Fruit fly (Drosophila melanogaster) whole organism, embryonic: ENCODE measurements around the gene CG34049.

ENCODE experiments used
- BtbVII ChIP-seq: fragments of 200-800 bp; sonication (Bioruptor generic); optimal IDR thresholded peaks from 3 replicates; lab custom pipeline; 2017; ENCODE audit warnings: missing biosample characterization, mild to moderate bottlenecking, missing genetic modification characterization
- CG11456 ChIP-seq: fragments of 200-800 bp; sonication (Bioruptor generic); IDR thresholded peaks from 3 replicates; pipeline ENCODE4 v1.3.6; 2022; ENCODE audit warnings: missing biosample characterization, missing genetic modification characterization
- CG11560 ChIP-seq: fragments of 200-800 bp; sonication (Bioruptor generic); IDR thresholded peaks from 3 replicates; pipeline ENCODE4 v1.3.6; 2022; ENCODE audit warnings: missing biosample characterization, missing genetic modification characterization
- CG12155 ChIP-seq: fragments of 200-800 bp; sonication (Bioruptor generic); optimal IDR thresholded peaks from 3 replicates; lab custom pipeline; 2016; ENCODE audit warnings: missing biosample characterization, missing genetic modification characterization
- CG13296 ChIP-seq: fragments of 200-800 bp; sonication (Bioruptor generic); optimal IDR thresholded peaks from 3 replicates; lab custom pipeline; 2018; ENCODE audit warnings: missing biosample characterization, mild to moderate bottlenecking, missing genetic modification characterization
- CG14441 ChIP-seq: fragments of 200-800 bp; sonication (Bioruptor generic); IDR thresholded peaks from 2 replicates; pipeline ENCODE4 v1.3.6; 2022; ENCODE audit warnings: missing biosample characterization, missing genetic modification characterization
- CG1602 ChIP-seq: fragments of 200-800 bp; sonication (Bioruptor generic); optimal IDR thresholded peaks from 3 replicates; lab custom pipeline; 2016; ENCODE audit warnings: missing biosample characterization, missing genetic modification characterization
- CG17361 ChIP-seq: fragments of 200-800 bp; sonication (Bioruptor generic); IDR thresholded peaks from 3 replicates; pipeline ENCODE4 v1.3.6; 2022; ENCODE audit warnings: missing biosample characterization, missing genetic modification characterization
- CG32532 ChIP-seq: fragments of 200-800 bp; sonication (Bioruptor generic); IDR thresholded peaks from 2 replicates; pipeline ENCODE4 v1.3.6; 2022; ENCODE audit warnings: missing biosample characterization, missing genetic modification characterization
- CG3726 ChIP-seq: fragments of 200-800 bp; sonication (Bioruptor generic); IDR thresholded peaks from 3 replicates; pipeline ENCODE4, ENCODE4 v1.3.6; 2022; ENCODE audit warnings: missing biosample characterization, missing genetic modification characterization
- CG4617 ChIP-seq: fragments of 200-800 bp; sonication (Bioruptor generic); optimal IDR thresholded peaks from 3 replicates; lab custom pipeline; 2016; ENCODE audit warnings: missing biosample characterization, missing genetic modification characterization, borderline replicate concordance
- CG7372 ChIP-seq: fragments of 200-800 bp; sonication (Bioruptor generic); IDR thresholded peaks from 2 replicates; pipeline ENCODE4 v1.3.6; 2022; ENCODE audit warnings: missing biosample characterization, missing genetic modification characterization
- CG7556 ChIP-seq: fragments of 200-800 bp; sonication (Bioruptor generic); optimal IDR thresholded peaks from 2 replicates; lab custom pipeline; 2017; ENCODE audit warnings: missing biosample characterization, mild to moderate bottlenecking, missing genetic modification characterization
- CG8924 ChIP-seq: fragments of 200-800 bp; optimal IDR thresholded peaks from 3 replicates; lab custom pipeline; 2019; ENCODE audit warnings: missing biosample characterization, mild to moderate bottlenecking, missing genetic modification characterization, moderate library complexity
- CG8944 ChIP-seq: fragments of 200-800 bp; sonication (Bioruptor generic); optimal IDR thresholded peaks from 3 replicates; lab custom pipeline; 2016; ENCODE audit warnings: missing biosample characterization, missing genetic modification characterization
- CG9609 ChIP-seq: fragments of 200-800 bp; sonication (Bioruptor generic); optimal IDR thresholded peaks from 3 replicates; lab custom pipeline; 2016; ENCODE audit warnings: missing biosample characterization, missing genetic modification characterization
- Dek ChIP-seq: fragments of 200-800 bp; sonication (Bioruptor generic); optimal IDR thresholded peaks from 3 replicates; lab custom pipeline; 2019; ENCODE audit warnings: missing biosample characterization, mild to moderate bottlenecking, missing genetic modification characterization, moderate library complexity
- Doc2 ChIP-seq: fragments of 200-800 bp; sonication (Bioruptor generic); IDR thresholded peaks from 2 replicates; pipeline ENCODE4 v1.3.6; 2022; ENCODE audit warnings: missing biosample characterization, missing genetic modification characterization
- E2f2 ChIP-seq: fragments of 200-800 bp; sonication (Bioruptor generic); IDR thresholded peaks from 2 replicates; pipeline ENCODE4 v1.3.6; 2022; ENCODE audit warnings: missing biosample characterization, missing genetic modification characterization
- Gug ChIP-seq: fragments of 200-800 bp; sonication (Bioruptor generic); IDR thresholded peaks from 4 replicates; pipeline ENCODE4 v1.3.6; 2022; ENCODE audit warnings: missing biosample characterization, missing genetic modification characterization
- Hmr ChIP-seq: fragments of 200-800 bp; sonication (Bioruptor generic); optimal IDR thresholded peaks from 3 replicates; lab custom pipeline; 2017; ENCODE audit warnings: mild to moderate bottlenecking, missing biosample characterization, missing genetic modification reagents, missing genetic modification characterization
- Kr ChIP-seq: fragments of 200-800 bp; sonication (Bioruptor generic); optimal IDR thresholded peaks from 2 replicates; lab custom pipeline; 2017; ENCODE audit warnings: missing biosample characterization, mild to moderate bottlenecking, missing genetic modification characterization
- MBD-R2 ChIP-seq: fragments of 200-800 bp; sonication (Bioruptor generic); IDR thresholded peaks from 2 replicates; pipeline ENCODE4 v1.3.6; 2022; ENCODE audit warnings: missing biosample characterization, missing genetic modification characterization
- Max ChIP-seq: fragments of 200-800 bp; sonication (Bioruptor generic); optimal IDR thresholded peaks from 2 replicates; lab custom pipeline; 2016; ENCODE audit warnings: missing biosample characterization, mild to moderate bottlenecking, missing genetic modification characterization
- Med ChIP-seq: fragments of 200-800 bp; sonication (Bioruptor generic); peaks from one replicate; lab custom pipeline; 2016; ENCODE audit warnings: missing biosample characterization, missing genetic modification characterization, mild to moderate bottlenecking, inconsistent platforms, moderate library complexity
- Mrtf ChIP-seq: fragments of 200-800 bp; sonication (Bioruptor generic); IDR thresholded peaks from 3 replicates; pipeline ENCODE4 v1.3.6; 2022; ENCODE audit warnings: missing biosample characterization, missing genetic modification characterization
- NK7.1 ChIP-seq: fragments of 200-800 bp; sonication (Bioruptor generic); optimal IDR thresholded peaks from 3 replicates; lab custom pipeline; 2016; ENCODE audit warnings: missing biosample characterization, missing genetic modification characterization
- Neu2 ChIP-seq: fragments of 200-800 bp; sonication (Bioruptor generic); optimal IDR thresholded peaks from 3 replicates; lab custom pipeline; 2016; ENCODE audit warnings: missing biosample characterization, missing genetic modification characterization, borderline replicate concordance
- Oaz ChIP-seq: fragments of 200-800 bp; sonication (Bioruptor generic); IDR thresholded peaks from 2 replicates; pipeline ENCODE4 v1.3.6; 2022; ENCODE audit warnings: missing biosample characterization, missing genetic modification characterization
- Rx ChIP-seq: fragments of 200-800 bp; sonication (Bioruptor generic); IDR thresholded peaks from 2 replicates; pipeline ENCODE4 v1.3.6; 2022; ENCODE audit warnings: missing biosample characterization, missing genetic modification characterization
- al ChIP-seq: fragments of 200-800 bp; sonication (Bioruptor generic); IDR thresholded peaks from 2 replicates; pipeline ENCODE4 v1.3.6; 2022; ENCODE audit warnings: missing biosample characterization, missing genetic modification characterization
- az2 ChIP-seq: fragments of 200-800 bp; sonication (Bioruptor generic); optimal IDR thresholded peaks from 3 replicates; lab custom pipeline; 2016; ENCODE audit warnings: missing biosample characterization, missing genetic modification characterization
- bsh ChIP-seq, 2 experiments: fragments of 200-800 bp; sonication (Bioruptor generic); optimal IDR thresholded peaks; 2 replicates each; lab custom pipeline; 2017 to 2018; ENCODE audit warnings: mild to moderate bottlenecking in 2 of 2, missing biosample characterization in 2 of 2, missing genetic modification characterization in 2 of 2, moderate library complexity in 1 of 2
- nau ChIP-seq: fragments of 200-800 bp; sonication (Bioruptor generic); optimal IDR thresholded peaks from 3 replicates; lab custom pipeline; 2017; ENCODE audit warnings: missing biosample characterization, mild to moderate bottlenecking, missing genetic modification characterization, missing genetic modification reagents
- nerfin-1 ChIP-seq: fragments of 200-800 bp; sonication (Bioruptor generic); optimal IDR thresholded peaks from 3 replicates; lab custom pipeline; 2019; ENCODE audit warnings: missing biosample characterization, mild to moderate bottlenecking, missing genetic modification characterization, moderate library complexity
- nmo ChIP-seq: fragments of 200-800 bp; sonication (Bioruptor generic); optimal IDR thresholded peaks from 2 replicates; lab custom pipeline; 2018; ENCODE audit warnings: missing biosample characterization, mild to moderate bottlenecking, missing genetic modification characterization, moderate library complexity
- pho ChIP-seq: fragments of 200-800 bp; sonication (Bioruptor generic); optimal IDR thresholded peaks from 2 replicates; lab custom pipeline; 2016; ENCODE audit warnings: missing biosample characterization, missing genetic modification characterization
- pum ChIP-seq: fragments of 200-800 bp; sonication (Bioruptor generic); optimal IDR thresholded peaks from 2 replicates; lab custom pipeline; 2016; ENCODE audit warnings: missing biosample characterization, missing genetic modification characterization
- ranshi ChIP-seq: fragments of 200-800 bp; sonication (Bioruptor generic); IDR thresholded peaks from 2 replicates; pipeline ENCODE4 v1.3.6; 2022; ENCODE audit warnings: missing biosample characterization, missing genetic modification characterization
- row ChIP-seq: fragments of 200-800 bp; sonication (Bioruptor generic); IDR thresholded peaks from 3 replicates; pipeline ENCODE4 v1.3.6; 2022; ENCODE audit warnings: missing biosample characterization, missing genetic modification characterization
- run ChIP-seq: fragments of 200-800 bp; sonication (Bioruptor generic); optimal IDR thresholded peaks from 3 replicates; lab custom pipeline; 2018; ENCODE audit warnings: missing biosample characterization, mild to moderate bottlenecking, missing genetic modification characterization
- schlank ChIP-seq: fragments of 200-800 bp; sonication (Bioruptor generic); optimal IDR thresholded peaks from 2 replicates; lab custom pipeline; 2018; ENCODE audit warnings: missing biosample characterization, mild to moderate bottlenecking, missing genetic modification characterization
- sens-2 ChIP-seq: fragments of 200-800 bp; sonication (Bioruptor generic); IDR thresholded peaks from 2 replicates; pipeline ENCODE4 v1.3.6; 2022; ENCODE audit warnings: missing biosample characterization, missing genetic modification characterization
- slp2 ChIP-seq: fragments of 200-800 bp; sonication (Bioruptor generic); optimal IDR thresholded peaks from 2 replicates; lab custom pipeline; 2016; ENCODE audit warnings: missing biosample characterization, missing genetic modification characterization
- sob ChIP-seq: fragments of 200-800 bp; sonication (Bioruptor generic); IDR thresholded peaks from 2 replicates; pipeline ENCODE4 v1.3.6; 2022; ENCODE audit warnings: missing biosample characterization, missing genetic modification characterization
- tio ChIP-seq: fragments of 200-800 bp; sonication (Bioruptor generic); optimal IDR thresholded peaks from 2 replicates; lab custom pipeline; 2017; ENCODE audit warnings: missing biosample characterization, missing genetic modification characterization, inconsistent platforms
- tup ChIP-seq: fragments of 200-800 bp; sonication (Bioruptor generic); optimal IDR thresholded peaks from 2 replicates; lab custom pipeline; 2016; ENCODE audit warnings: missing biosample characterization, mild to moderate bottlenecking, missing genetic modification characterization, moderate library complexity
- twi ChIP-seq: fragments of 200-800 bp; optimal IDR thresholded peaks from 2 replicates; lab custom pipeline; 2019; ENCODE audit warnings: missing biosample characterization, mild to moderate bottlenecking, missing genetic modification characterization, moderate library complexity
- tx ChIP-seq: fragments of 200-800 bp; sonication (Bioruptor generic); optimal IDR thresholded peaks from 2 replicates; lab custom pipeline; 2016; ENCODE audit warnings: missing biosample characterization, missing genetic modification characterization
- zf30C ChIP-seq: fragments of 200-800 bp; sonication (Bioruptor generic); optimal IDR thresholded peaks from 3 replicates; lab custom pipeline; 2018; ENCODE audit warnings: missing biosample characterization, mild to moderate bottlenecking, missing genetic modification characterization

The CG34049 gene

dm6 chr2L:2220573-2221332 lies 44.4 kb downstream of the CG34049 start, which contains the start of gene papi (continued):
- TF ChIP-seq pum (GFP tag; lab: Kevin White, UChicago), result no peak
- TF ChIP-seq schlank (tag; lab: Kevin White, UChicago), result no peak
- no peak for TF ChIP-seq Dek (tag; lab: Kevin White, UChicago)
- TF ChIP-seq CG14441, result no peak
- TF ChIP-seq al, result no peak
- no peak for TF ChIP-seq BtbVII (GFP tag; lab: Kevin White, UChicago)
- no peak for TF ChIP-seq run
- no peak for TF ChIP-seq CG8944 (GFP tag; lab: Kevin White, UChicago)
- peak; percentile 48 for TF ChIP-seq CG8924 (tag; lab: Kevin White, UChicago)
- TF ChIP-seq NK7.1 (GFP tag; lab: Kevin White, UChicago), result no peak
- no peak for TF ChIP-seq CG17361 (GFP tag; lab: Robert Waterston, UW)
- TF ChIP-seq Max (GFP tag; lab: Kevin White, UChicago), result peak; percentile 69
- no peak for TF ChIP-seq CG3726 (GFP tag; lab: Robert Waterston, UW)
- no peak for TF ChIP-seq Rx
- TF ChIP-seq CG11456 (GFP tag; lab: Robert Waterston, UW), result no peak
- TF ChIP-seq Hmr (GFP tag; lab: Kevin White, UChicago), result no peak
- no peak for TF ChIP-seq CG11560 (tag; lab: Robert Waterston, UW)
- TF ChIP-seq sens-2, result no peak
- no peak for TF ChIP-seq Doc2 (GFP tag; lab: Robert Waterston, UW)
- no peak for TF ChIP-seq tup (GFP tag; lab: Kevin White, UChicago)
- TF ChIP-seq nmo, result no peak
- TF ChIP-seq CG7372 (GFP tag; lab: Robert Waterston, UW), result no peak
- TF ChIP-seq CG4617 (GFP tag; lab: Kevin White, UChicago), result peak; percentile 47
- peak; percentile 39 for TF ChIP-seq MBD-R2
- TF ChIP-seq zf30C (GFP tag; lab: Kevin White, UChicago), result no peak
- TF ChIP-seq bsh (GFP tag; optimal IDR thresholded peaks at IDR 0.05; lab: Kevin White, UChicago), result no peak
- peak; percentile 31; the same call in 1 of the 2 replicates for TF ChIP-seq E2f2 (GFP tag; lab: Robert Waterston, UW)

DNA sequence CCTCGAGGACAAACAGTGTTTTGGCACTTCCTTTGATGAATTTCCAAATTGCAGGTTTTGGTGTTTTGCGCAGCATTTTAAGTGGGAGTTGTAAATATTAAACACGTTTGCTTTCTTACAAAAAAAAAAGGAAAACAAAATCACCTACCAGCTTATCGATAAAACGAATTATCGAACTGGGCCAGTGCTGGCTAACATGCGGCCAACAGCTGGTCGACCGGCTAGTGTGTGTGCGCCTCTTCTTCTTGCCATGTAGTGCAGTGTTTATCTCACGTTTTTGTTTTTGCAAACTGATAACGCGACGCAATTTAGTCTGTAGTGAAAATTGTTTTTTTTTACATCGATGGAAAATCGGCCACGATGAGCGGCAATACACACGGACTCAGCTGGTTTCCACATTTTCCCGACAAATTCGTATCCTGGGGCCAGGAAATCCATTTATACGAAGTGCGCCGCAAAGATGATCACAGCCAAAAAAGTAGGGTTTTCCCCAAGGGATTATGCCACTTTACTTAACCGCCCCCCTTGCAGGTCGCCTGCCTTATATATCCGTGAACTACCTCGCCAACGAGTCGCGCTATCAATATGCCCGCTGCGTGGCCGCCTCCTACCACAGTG lies 47.9 kb downstream of the CG34049 start, which contains the start of the genes CG15386, CG42371 and mio:
Gene CG15386, minus strand, starts transcription at position 180 of the 618 bp plus-strand sequence.
Gene CG42371, minus strand, starts transcription at position 180 of the 618 bp plus-strand sequence.
Gene mio, plus strand, starts transcription at position 224 of the 618 bp plus-strand sequence.
- no peak for TF ChIP-seq ranshi (GFP tag; lab: Robert Waterston, UW)
- no peak for TF ChIP-seq CG11456 (GFP tag; lab: Robert Waterston, UW)
- TF ChIP-seq twi (tag; lab: Kevin White, UChicago), result no peak
- TF ChIP-seq nau, result no peak
- TF ChIP-seq row (GFP tag; lab: Robert Waterston, UW), result peak; percentile 14; the same call in 1 of the 3 replicates
- TF ChIP-seq CG32532 (GFP tag; lab: Robert Waterston, UW), result no peak; the same call in 1 of the 2 replicates
- TF ChIP-seq CG7556 (GFP tag; lab: Kevin White, UChicago), result no peak
- peak; percentile 73 for TF ChIP-seq CG4617 (GFP tag; lab: Kevin White, UChicago)
- TF ChIP-seq Kr (GFP tag; lab: Kevin White, UChicago), result no peak
- TF ChIP-seq Neu2 (GFP tag; lab: Kevin White, UChicago), result no peak
- peak; percentile 39; the same call in 1 of the 2 replicates for TF ChIP-seq sob (GFP tag; lab: Robert Waterston, UW)
- TF ChIP-seq slp2 (GFP tag; lab: Kevin White, UChicago), result no peak
- TF ChIP-seq az2 (GFP tag; lab: Kevin White, UChicago), result no peak
- TF ChIP-seq Gug, result no peak
- TF ChIP-seq CG9609 (GFP tag; lab: Kevin White, UChicago), result no peak
- no peak for TF ChIP-seq nerfin-1 (tag; lab: Kevin White, UChicago)
- no peak for TF ChIP-seq tio (GFP tag; lab: Kevin White, UChicago)
- TF ChIP-seq Mrtf (GFP tag; lab: Robert Waterston, UW), result no peak
- TF ChIP-seq CG13296 (GFP tag; lab: Kevin White, UChicago), result no peak
- no peak for TF ChIP-seq CG1602 (GFP tag; lab: Kevin White, UChicago)
- TF ChIP-seq CG12155 (GFP tag; lab: Kevin White, UChicago), result peak; percentile 10
- TF ChIP-seq pho, result no peak
- TF ChIP-seq tx (GFP tag; lab: Kevin White, UChicago), result no peak
- TF ChIP-seq Med (GFP tag; lab: Kevin White, UChicago), result peak; percentile 85
- TF ChIP-seq Oaz (GFP tag; lab: Robert Waterston, UW), result no peak
